Fruit fly (Drosophila melanogaster) whole organism: ENCODE results near the gene CG5196.

Experiments
- CG8478 ChIP-seq: fragments of >200 bp; optimal IDR thresholded peaks from 2 replicates; lab custom pipeline; 2018; ENCODE audit warnings: inconsistent platforms
- EcR ChIP-seq, 2 experiments: fragments of >200 bp; optimal IDR thresholded peaks; 2 replicates each; lab custom pipeline; 2017; ENCODE audit warnings: missing biosample characterization in 2 of 2, missing genetic modification characterization in 2 of 2, missing genetic modification reagents in 2 of 2
- pan ChIP-seq: fragments of >200 bp; optimal IDR thresholded peaks from 2 replicates; lab custom pipeline; 2017
- psq ChIP-seq: fragments of >200 bp; optimal IDR thresholded peaks from 2 replicates; lab custom pipeline; 2017
- usp ChIP-seq: fragments of >200 bp; optimal IDR thresholded peaks from 2 replicates; lab custom pipeline; 2017; ENCODE audit warnings: missing biosample characterization, missing genetic modification characterization, mixed read lengths

DNA sequence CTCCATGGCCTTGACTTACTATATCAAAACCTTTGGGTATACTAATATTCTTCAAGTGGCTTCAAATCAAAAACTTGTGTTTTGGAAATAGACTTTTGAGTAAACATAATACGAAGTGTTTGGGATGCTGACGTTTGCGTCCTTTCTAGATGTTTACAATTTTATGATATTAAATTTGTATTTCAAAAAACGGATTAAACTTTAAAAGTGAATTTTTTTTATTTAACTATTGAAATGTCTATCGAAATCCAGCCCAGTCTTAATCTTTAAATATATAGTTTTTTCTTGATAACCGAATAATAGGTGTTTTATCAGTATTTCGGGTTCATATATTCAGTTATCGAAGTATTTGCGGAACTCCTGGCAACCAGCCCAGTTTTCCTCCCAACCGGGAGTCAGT lies 43.5 kb upstream of the CG5196 start, which contains the start of gene Tim17a1:
- TF ChIP-seq pan (no peak), CG8478 (lab: Kevin White, UChicago) (no peak), usp (GFP tag; lab: Kevin White, UChicago) (no peak), EcR (GFP tag; optimal IDR thresholded peaks at IDR 0.05; lab: Kevin White, UChicago) (no peak), psq (no peak)
